Worm (Caenorhabditis elegans) whole organism, early embryonic: ENCODE results near the gene lin-46.

ENCODE experiments used
- B0310.2 ChIP-seq: sonication (generic microtip); optimal IDR thresholded peaks from 2 replicates; lab custom pipeline; 2016; ENCODE audit warnings: mild to moderate bottlenecking, missing genetic modification characterization, missing compliant biosample characterization
- ama-1 ChIP-seq: fragments of 150-350 bp; optimal IDR thresholded peaks from 2 replicates; lab custom pipeline; 2014
- pes-1 ChIP-seq: fragments of 200-800 bp; sonication (Bioruptor generic); IDR thresholded peaks from 2 replicates; pipeline ENCODE4 v1.3.6; 2022; ENCODE audit warnings: missing genetic modification reagents, missing genetic modification characterization, missing compliant biosample characterization
- tbx-11 ChIP-seq: fragments of 200-800 bp; sonication (Bioruptor generic); IDR thresholded peaks from 2 replicates; pipeline ENCODE4 v1.3.6; 2022; ENCODE audit warnings: missing genetic modification characterization, missing compliant biosample characterization

ce11 chrV:12937098-12937497 lies 31.6 kb upstream of the lin-46 start, which contains the start of gene T16G1.6:
- TF ChIP-seq ama-1 (no peak), tbx-11 (GFP tag; lab: Robert Waterston, UW) (no peak), B0310.2 (no peak), pes-1 (GFP tag; lab: Robert Waterston, UW) (no peak)
